Fruit fly (Drosophila melanogaster): ENCODE results near the gene CG10477.

DNA sequence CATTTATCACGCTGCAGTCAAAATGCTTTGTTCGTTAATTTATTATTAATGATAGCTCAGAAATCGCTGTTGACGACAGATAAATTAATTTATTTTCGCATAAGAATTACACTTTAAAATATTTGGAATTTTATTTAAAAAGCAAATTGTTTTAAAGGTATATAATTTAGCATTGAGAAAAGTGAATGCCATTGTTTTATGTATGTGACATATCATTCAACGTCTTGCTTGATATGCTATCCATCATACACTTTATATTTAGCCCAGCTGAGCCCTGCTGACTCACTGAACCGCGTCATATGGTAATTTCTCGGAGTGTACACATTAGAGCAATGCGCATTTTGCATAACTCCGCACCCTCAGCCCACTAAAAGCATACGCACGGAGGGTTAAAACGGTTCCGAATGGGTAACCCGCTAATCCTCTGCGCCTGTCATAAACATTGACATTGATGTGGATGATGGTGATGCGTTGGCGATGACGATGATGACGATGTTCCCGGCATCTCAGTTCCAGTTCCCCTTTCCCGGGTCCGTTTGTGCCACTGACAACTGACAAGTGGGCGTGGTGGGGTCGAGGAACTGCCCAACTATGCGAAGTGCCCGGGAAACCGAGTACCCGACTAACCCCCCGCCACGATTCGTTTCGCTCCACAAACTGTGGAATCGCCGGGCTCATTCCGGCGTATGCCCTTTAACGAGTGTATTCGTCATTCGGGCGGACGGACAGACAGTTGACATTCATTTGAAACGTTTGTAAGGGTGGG is 44.8 kb downstream of the CG10477 start:
- no peak for TF ChIP-seq Hnf4 (GFP tag; optimal IDR thresholded peaks at IDR 0.05)
- no peak for TF ChIP-seq foxo (GFP tag; optimal IDR thresholded peaks at IDR 0.05)

Data from whole organism, wandering third instar larva.